Fruit fly (Drosophila melanogaster) whole organism, adult: ENCODE measurements around the gene CG11052.

ENCODE experiments used
- Clk ChIP-seq: fragments of 200-800 bp; sonication (Bioruptor generic); optimal IDR thresholded peaks from 2 replicates; lab custom pipeline; 2017; ENCODE audit warnings: missing biosample characterization, missing genetic modification characterization
- cic ChIP-seq: fragments of 200-800 bp; sonication (Bioruptor generic); optimal IDR thresholded peaks from 2 replicates; lab custom pipeline; 2017; ENCODE audit warnings: missing biosample characterization, mild to moderate bottlenecking, missing genetic modification characterization, moderate library complexity
- ovo ChIP-seq: fragments of 200-800 bp; sonication (Bioruptor generic); optimal IDR thresholded peaks from 2 replicates; lab custom pipeline; 2016; ENCODE audit warnings: missing biosample characterization, missing genetic modification characterization
- tj ChIP-seq: fragments of 200-800 bp; sonication (Bioruptor generic); optimal IDR thresholded peaks from 3 replicates; lab custom pipeline; 2017; ENCODE audit warnings: missing biosample characterization, mild to moderate bottlenecking, missing genetic modification characterization, moderate library complexity

DNA sequence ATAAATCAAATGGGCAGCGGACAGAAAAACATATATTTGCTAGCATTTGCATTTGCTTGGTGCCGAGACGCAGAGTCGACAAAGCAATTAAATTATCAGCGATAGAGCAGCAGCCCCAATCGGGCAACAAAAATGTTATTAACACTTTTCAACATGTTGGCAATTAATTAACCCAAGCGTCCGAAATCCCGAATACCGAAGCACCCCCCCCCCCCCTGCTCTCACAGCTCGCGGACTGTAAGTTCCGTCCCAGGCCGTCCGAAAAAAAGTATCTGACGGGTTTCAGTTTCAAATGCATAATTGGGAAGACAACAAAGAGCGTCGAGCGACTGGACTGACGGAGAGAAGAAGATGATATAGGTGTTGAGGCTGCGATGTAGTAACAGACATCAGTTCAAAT, 18.8 kb downstream of the CG11052 start:
- no peak for TF ChIP-seq ovo
- TF ChIP-seq Clk (GFP tag; lab: Kevin White, UChicago), result no peak
- TF ChIP-seq cic (GFP tag; lab: Kevin White, UChicago), result no peak
- TF ChIP-seq tj (GFP tag; lab: Kevin White, UChicago), result no peak
